Worm (Caenorhabditis elegans) whole organism, mixed stage, embryonic: ENCODE data around the gene F26D2.16.

Source experiments
- M03D4.4 ChIP-seq: sonication (generic microtip); optimal IDR thresholded peaks from 2 replicates; lab custom pipeline; 2017; ENCODE audit warnings: mild to moderate bottlenecking, missing genetic modification characterization, missing compliant biosample characterization
- bed-3 ChIP-seq: fragments of 200-800 bp; sonication (Bioruptor generic); optimal IDR thresholded peaks from 3 replicates; lab custom pipeline; 2018; ENCODE audit warnings: mild to moderate bottlenecking, missing genetic modification characterization, moderate library complexity, missing compliant biosample characterization
- blmp-1 ChIP-seq: fragments of 150-350 bp; optimal IDR thresholded peaks from 2 replicates; lab custom pipeline; 2014; ENCODE audit warnings: missing biosample characterization, missing genetic modification characterization
- ceh-39 ChIP-seq: fragments of 150-350 bp; optimal IDR thresholded peaks from 2 replicates; lab custom pipeline; 2014; ENCODE audit warnings: missing biosample characterization, missing genetic modification characterization
- ceh-43 ChIP-seq: fragments of 200-800 bp; sonication (Bioruptor generic); optimal IDR thresholded peaks from 2 replicates; lab custom pipeline; 2018; ENCODE audit warnings: mild to moderate bottlenecking, missing genetic modification characterization, moderate library complexity, missing compliant biosample characterization
- ceh-83 ChIP-seq: fragments of 200-800 bp; sonication (Bioruptor generic); optimal IDR thresholded peaks from 2 replicates; lab custom pipeline; 2018; ENCODE audit warnings: mild to moderate bottlenecking, missing genetic modification characterization, missing compliant biosample characterization
- ces-1 ChIP-seq: fragments of 150-350 bp; optimal IDR thresholded peaks from 2 replicates; lab custom pipeline; 2014; ENCODE audit warnings: missing biosample characterization, missing genetic modification reagents, missing genetic modification characterization
- cnd-1 ChIP-seq: fragments of 200-800 bp; sonication (Bioruptor generic); optimal IDR thresholded peaks from 2 replicates; lab custom pipeline; 2018; ENCODE audit warnings: mild to moderate bottlenecking, missing genetic modification characterization, missing compliant biosample characterization
- drap-1 ChIP-seq: fragments of 200-800 bp; sonication (Bioruptor generic); optimal IDR thresholded peaks from 3 replicates; lab custom pipeline; 2018; ENCODE audit warnings: mild to moderate bottlenecking, missing genetic modification characterization, missing compliant biosample characterization
- elt-1 ChIP-seq: sonication (generic microtip); optimal IDR thresholded peaks from 2 replicates; lab custom pipeline; 2017; ENCODE audit warnings: missing genetic modification characterization, mild to moderate bottlenecking, missing compliant biosample characterization, antibody characterized with exemption, moderate library complexity, borderline replicate concordance; ENCODE audit not compliant: insufficient read depth
- elt-3 ChIP-seq: fragments of 150-350 bp; optimal IDR thresholded peaks from 2 replicates; lab custom pipeline; 2014; ENCODE audit warnings: missing biosample characterization, missing genetic modification characterization
- flh-1 ChIP-seq: fragments of 200-800 bp; sonication (Bioruptor generic); optimal IDR thresholded peaks from 2 replicates; lab custom pipeline; 2018; ENCODE audit warnings: mild to moderate bottlenecking, missing genetic modification characterization, moderate library complexity, missing compliant biosample characterization
- ham-2 ChIP-seq: fragments of 200-800 bp; sonication (Bioruptor generic); optimal IDR thresholded peaks from 2 replicates; lab custom pipeline; 2018; ENCODE audit warnings: mild to moderate bottlenecking, missing genetic modification characterization, missing compliant biosample characterization
- lin-13 ChIP-seq: fragments of 150-350 bp; optimal IDR thresholded peaks from 2 replicates; lab custom pipeline; 2014; ENCODE audit warnings: missing biosample characterization, missing genetic modification characterization
- lin-32 ChIP-seq: fragments of 200-800 bp; sonication (Bioruptor generic); optimal IDR thresholded peaks from 2 replicates; lab custom pipeline; 2018; ENCODE audit warnings: mild to moderate bottlenecking, missing genetic modification characterization, missing compliant biosample characterization
- lsy-2 ChIP-seq: fragments of 150-350 bp; optimal IDR thresholded peaks from 2 replicates; lab custom pipeline; 2014; ENCODE audit warnings: missing biosample characterization, missing genetic modification characterization
- mep-1 ChIP-seq: fragments of 150-350 bp; optimal IDR thresholded peaks from 2 replicates; lab custom pipeline; 2017; ENCODE audit warnings: missing biosample characterization, missing genetic modification reagents, missing genetic modification characterization, inconsistent platforms
- mls-2 ChIP-seq: sonication (generic microtip); optimal IDR thresholded peaks from 2 replicates; lab custom pipeline; 2016; ENCODE audit warnings: mild to moderate bottlenecking, missing genetic modification characterization, moderate library complexity, missing compliant biosample characterization
- nhr-12 ChIP-seq: fragments of 150-350 bp; optimal IDR thresholded peaks from 2 replicates; lab custom pipeline; 2014; ENCODE audit warnings: missing biosample characterization, missing genetic modification characterization
- nhr-237 ChIP-seq: fragments of 150-350 bp; optimal IDR thresholded peaks from 2 replicates; lab custom pipeline; 2014; ENCODE audit warnings: missing biosample characterization, missing genetic modification characterization
- nhr-28 ChIP-seq: fragments of 150-350 bp; optimal IDR thresholded peaks from 2 replicates; lab custom pipeline; 2014; ENCODE audit warnings: missing biosample characterization, missing genetic modification characterization
- pha-4 ChIP-seq: fragments of 150-350 bp; optimal IDR thresholded peaks from 2 replicates; lab custom pipeline; 2018; ENCODE audit warnings: missing biosample characterization, missing genetic modification reagents, missing genetic modification characterization
- sem-2 ChIP-seq: fragments of 200-800 bp; sonication (Bioruptor generic); optimal IDR thresholded peaks from 2 replicates; lab custom pipeline; 2018; ENCODE audit warnings: mild to moderate bottlenecking, missing genetic modification characterization, missing compliant biosample characterization
- snpc-4 ChIP-seq: fragments of 150-350 bp; optimal IDR thresholded peaks from 2 replicates; lab custom pipeline; 2014; ENCODE audit warnings: missing biosample characterization, missing genetic modification characterization
- sptf-1 ChIP-seq: sonication (generic microtip); optimal IDR thresholded peaks from 2 replicates; lab custom pipeline; 2017; ENCODE audit warnings: mild to moderate bottlenecking, missing genetic modification characterization, moderate library complexity, missing compliant biosample characterization
- tbx-8 ChIP-seq: fragments of 200-800 bp; sonication (Bioruptor generic); optimal IDR thresholded peaks from 2 replicates; lab custom pipeline; 2018; ENCODE audit warnings: mild to moderate bottlenecking, missing genetic modification characterization, moderate library complexity, missing compliant biosample characterization
- unc-120 ChIP-seq: sonication (generic microtip); optimal IDR thresholded peaks from 2 replicates; lab custom pipeline; 2017; ENCODE audit warnings: missing genetic modification characterization, missing compliant biosample characterization; ENCODE audit not compliant: poor library complexity, severe bottlenecking
- unc-39 ChIP-seq: fragments of 150-350 bp; optimal IDR thresholded peaks from 2 replicates; lab custom pipeline; 2014; ENCODE audit warnings: missing biosample characterization, missing genetic modification characterization
- unc-62 ChIP-seq: fragments of 150-350 bp; optimal IDR thresholded peaks from 2 replicates; lab custom pipeline; 2014; ENCODE audit warnings: missing biosample characterization, missing genetic modification reagents, missing genetic modification characterization
- zip-8 ChIP-seq: fragments of 150-350 bp; optimal IDR thresholded peaks from 2 replicates; lab custom pipeline; 2014; ENCODE audit warnings: missing biosample characterization, missing genetic modification characterization
- ztf-11 ChIP-seq: fragments of 150-350 bp; optimal IDR thresholded peaks from 2 replicates; lab custom pipeline; 2014; ENCODE audit warnings: missing biosample characterization, missing genetic modification characterization

F26D2.16 gene

DNA sequence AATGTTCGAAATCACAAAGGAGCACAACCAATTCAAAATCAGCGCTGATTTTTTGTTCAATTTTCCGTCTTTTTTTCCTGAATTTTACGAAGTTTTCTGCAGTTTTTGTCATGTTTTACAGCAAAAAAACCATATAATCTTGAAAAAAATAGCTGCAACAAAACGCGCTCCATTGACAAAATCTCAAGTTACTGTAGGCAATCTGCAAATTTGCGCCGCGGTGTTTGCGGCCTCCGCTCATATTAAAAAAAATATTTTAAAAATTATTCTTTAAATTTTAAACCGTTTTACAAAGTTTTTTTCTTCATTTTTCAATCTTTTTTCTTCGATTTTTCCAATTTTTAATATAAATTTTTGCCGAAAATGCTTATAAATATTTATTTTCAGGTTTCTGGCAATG is 14.3 kb downstream of the F26D2.16 start:
- TF ChIP-seq ham-2 (GFP tag; lab: Kevin White, UChicago) (no peak), sem-2 (GFP tag; lab: Kevin White, UChicago) (no peak), cnd-1 (no peak), sptf-1 (tag; lab: Kevin White, UChicago) (no peak), ceh-39 (tag; lab: Kevin White, UChicago) (no peak), snpc-4 (tag; lab: Kevin White, UChicago) (no peak), lin-13 (tag; lab: Kevin White, UChicago) (no peak), tbx-8 (GFP tag; lab: Kevin White, UChicago) (no peak), unc-120 (tag; lab: Kevin White, UChicago) (no peak), drap-1 (no peak), bed-3 (GFP tag; lab: Kevin White, UChicago) (no peak), mls-2 (tag; lab: Kevin White, UChicago) (no peak), ztf-11 (tag; lab: Kevin White, UChicago) (no peak), flh-1 (no peak), ceh-43 (GFP tag; lab: Kevin White, UChicago) (no peak), nhr-28 (no peak), ces-1 (GFP tag; lab: Kevin White, UChicago) (no peak), lin-32 (GFP tag; lab: Kevin White, UChicago) (no peak)

DNA sequence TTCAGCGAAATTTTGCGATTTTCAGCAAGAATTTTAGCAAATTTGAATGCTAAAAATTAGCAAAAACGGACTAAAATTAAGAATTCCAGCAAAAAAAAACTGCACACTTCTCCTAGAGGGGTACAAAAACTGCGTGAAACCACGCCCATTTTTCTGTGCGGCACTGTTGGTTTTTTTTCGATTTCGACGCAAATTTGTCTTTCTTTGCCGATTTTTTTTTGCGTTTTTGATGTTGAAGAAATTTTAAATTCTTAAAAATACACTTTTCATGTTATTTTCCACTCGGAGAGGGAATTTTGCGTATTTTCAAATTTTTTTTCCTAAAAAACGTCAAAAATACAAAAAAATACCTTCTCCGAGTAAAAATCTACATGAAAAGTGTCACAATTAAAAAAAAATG is 15.7 kb downstream of the F26D2.16 start, which contains the start of gene syp-1:
Gene syp-1 (plus strand): TSS at position 301 of the 400 bp plus-strand sequence.
- TF ChIP-seq ces-1 (GFP tag; lab: Kevin White, UChicago) (no peak), unc-120 (tag; lab: Kevin White, UChicago) (no peak), sptf-1 (tag; lab: Kevin White, UChicago) (no peak), mep-1 (tag; lab: Kevin White, UChicago) (no peak), blmp-1 (tag; lab: Kevin White, UChicago) (no peak), unc-39 (tag; lab: Kevin White, UChicago) (no peak), ceh-83 (no peak), ceh-39 (tag; lab: Kevin White, UChicago) (no peak), snpc-4 (tag; lab: Kevin White, UChicago) (no peak), elt-3 (tag; lab: Kevin White, UChicago) (no peak), flh-1 (no peak), unc-62 (GFP tag; lab: Kevin White, UChicago) (no peak), zip-8 (tag; lab: Kevin White, UChicago) (no peak)

DNA sequence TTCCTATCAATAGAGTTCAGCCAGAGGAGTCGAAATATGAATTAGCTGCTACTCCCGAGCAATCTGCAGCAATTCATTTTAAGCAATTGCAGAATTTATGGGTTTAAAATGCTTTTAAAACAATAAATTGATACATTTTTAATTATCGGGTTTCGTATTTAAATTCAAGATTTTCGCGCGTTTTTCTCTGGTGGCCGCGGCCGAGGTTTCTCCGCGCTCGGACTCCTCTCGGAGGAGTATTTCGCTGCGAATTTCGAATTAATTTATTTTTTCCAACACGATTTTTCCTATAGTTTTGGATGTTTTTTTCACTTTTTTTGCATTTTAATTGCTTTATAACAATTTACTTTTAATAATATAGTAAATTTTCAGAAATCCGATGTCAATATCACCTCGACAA is 18.1 kb downstream of the F26D2.16 start, which contains the start of gene F13A7.14:
Gene F13A7.14 (plus strand): TSS at position 373 of the 400 bp plus-strand sequence.
- TF ChIP-seq lsy-2 (tag; lab: Kevin White, UChicago) (peak; percentile 59), lin-13 (tag; lab: Kevin White, UChicago) (peak; percentile 22), mep-1 (tag; lab: Kevin White, UChicago) (peak; percentile 17), ztf-11 (tag; lab: Kevin White, UChicago) (no peak), nhr-28 (no peak), sptf-1 (tag; lab: Kevin White, UChicago) (peak; percentile 38), nhr-237 (tag; lab: Kevin White, UChicago) (peak; percentile 47), ces-1 (GFP tag; lab: Kevin White, UChicago) (peak; percentile 52), blmp-1 (tag; lab: Kevin White, UChicago) (no peak), ceh-43 (GFP tag; lab: Kevin White, UChicago) (peak; percentile 21)

DNA sequence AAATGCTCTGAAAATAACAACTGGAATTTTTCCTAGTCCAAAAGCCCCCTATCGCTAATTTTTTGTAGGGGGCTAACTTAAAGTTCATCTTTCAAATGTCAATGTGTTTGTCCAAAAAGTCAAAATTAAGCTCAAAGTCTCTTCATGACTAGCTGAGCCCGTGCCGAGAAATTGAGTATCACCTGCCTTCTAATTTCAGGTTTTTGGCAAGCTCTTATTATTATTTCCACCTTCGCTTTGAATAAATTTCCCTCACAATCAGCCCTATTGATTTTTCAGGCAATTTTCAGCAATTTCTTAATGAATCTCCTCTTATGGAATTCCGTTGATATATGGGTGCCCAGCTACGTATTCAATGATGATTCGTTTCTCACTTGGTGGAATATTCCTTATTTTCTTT is 20.3 kb downstream of the F26D2.16 start, which contains the start of gene sre-36:
Gene sre-36 (plus strand): TSS at position 301 of the 400 bp plus-strand sequence.
- no peak for TF ChIP-seq mls-2 (tag; lab: Kevin White, UChicago)
- no peak for TF ChIP-seq sem-2 (GFP tag; lab: Kevin White, UChicago)
- no peak for TF ChIP-seq ces-1 (GFP tag; lab: Kevin White, UChicago)
- no peak for TF ChIP-seq tbx-8 (GFP tag; lab: Kevin White, UChicago)
- TF ChIP-seq unc-62 (GFP tag; lab: Kevin White, UChicago) = no peak
- no peak for TF ChIP-seq drap-1
- TF ChIP-seq unc-120 (tag; lab: Kevin White, UChicago) = no peak
- no peak for TF ChIP-seq lin-32 (GFP tag; lab: Kevin White, UChicago)

DNA sequence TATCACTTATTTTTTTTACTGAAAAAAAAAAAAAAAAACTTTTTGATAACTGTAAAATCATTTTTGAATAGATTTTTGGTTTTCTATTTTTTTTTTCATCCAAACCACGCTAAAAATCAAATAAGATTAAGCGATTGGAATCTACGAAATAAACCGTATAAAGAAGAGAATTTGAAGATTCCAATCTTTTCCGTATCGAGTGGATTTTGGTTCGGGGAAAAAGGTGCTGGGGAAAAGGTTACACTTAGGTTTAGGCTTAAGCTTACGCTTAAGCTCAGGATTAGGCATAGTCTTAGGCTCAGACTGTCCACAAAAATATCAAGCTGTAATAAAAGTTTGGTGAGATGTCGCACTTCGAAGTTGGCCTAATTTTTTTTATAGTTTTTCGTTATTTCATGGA is 23.9 kb downstream of the F26D2.16 start, which contains the start of gene F13A7.12:
Gene F13A7.12 (plus strand): TSS at position 301 of the 400 bp plus-strand sequence.
- no peak for TF ChIP-seq sem-2 (GFP tag; lab: Kevin White, UChicago)
- TF ChIP-seq bed-3 (GFP tag; lab: Kevin White, UChicago) = no peak
- no peak for TF ChIP-seq M03D4.4
- TF ChIP-seq nhr-12 (tag; lab: Kevin White, UChicago) = no peak
- no peak for TF ChIP-seq pha-4 (tag; lab: Kevin White, UChicago)
- no peak for TF ChIP-seq ztf-11 (tag; lab: Kevin White, UChicago)
- no peak for TF ChIP-seq sptf-1 (tag; lab: Kevin White, UChicago)
- no peak for TF ChIP-seq ceh-83
- TF ChIP-seq elt-1 (tag; lab: Kevin White, UChicago) = no peak
- no peak for TF ChIP-seq nhr-237 (tag; lab: Kevin White, UChicago)
- no peak for TF ChIP-seq mep-1 (tag; lab: Kevin White, UChicago)
- TF ChIP-seq unc-120 (tag; lab: Kevin White, UChicago) = no peak
- TF ChIP-seq unc-39 (tag; lab: Kevin White, UChicago) = no peak
- TF ChIP-seq nhr-28 = no peak
